Fruit fly (Drosophila melanogaster) whole organism, prepupa: ENCODE measurements around the gene CG9259.
A peak's percentile ranks its signal among the peaks of the same experiment; 100 is the strongest.

Experiments
- Blimp-1 ChIP-seq: fragments of 200-800 bp; sonication (Bioruptor generic); optimal IDR thresholded peaks from 3 replicates; lab custom pipeline; 2017; ENCODE audit warnings: missing biosample characterization, missing genetic modification characterization, mild to moderate bottlenecking, moderate library complexity, missing genetic modification reagents
- CG10631 ChIP-seq: fragments of 200-800 bp; sonication (Bioruptor generic); optimal IDR thresholded peaks from 2 replicates; lab custom pipeline; 2016; ENCODE audit warnings: missing biosample characterization, missing genetic modification characterization
- CG10669 ChIP-seq: fragments of 200-800 bp; sonication (Bioruptor generic); optimal IDR thresholded peaks from 3 replicates; lab custom pipeline; 2018; ENCODE audit warnings: missing biosample characterization, mild to moderate bottlenecking, missing genetic modification characterization, moderate library complexity
- CG11902 ChIP-seq: fragments of 200-800 bp; sonication (Bioruptor generic); optimal IDR thresholded peaks from 3 replicates; lab custom pipeline; 2016; ENCODE audit warnings: missing biosample characterization, missing genetic modification characterization
- CG1621 ChIP-seq: fragments of 200-800 bp; sonication (Bioruptor generic); optimal IDR thresholded peaks from 3 replicates; lab custom pipeline; 2018; ENCODE audit warnings: missing biosample characterization, mild to moderate bottlenecking, missing genetic modification characterization
- CG16779 ChIP-seq: fragments of 200-800 bp; sonication (Bioruptor generic); optimal IDR thresholded peaks from 3 replicates; lab custom pipeline; 2017; ENCODE audit warnings: missing biosample characterization, mild to moderate bottlenecking, missing genetic modification characterization
- CG3032 ChIP-seq: fragments of 200-800 bp; optimal IDR thresholded peaks from 2 replicates; lab custom pipeline; 2019; ENCODE audit warnings: missing biosample characterization, mild to moderate bottlenecking, missing genetic modification characterization, moderate library complexity
- CG3919 ChIP-seq: fragments of 200-800 bp; sonication (Bioruptor generic); optimal IDR thresholded peaks from 3 replicates; lab custom pipeline; 2016; ENCODE audit warnings: missing biosample characterization, missing genetic modification characterization
- CG4318 ChIP-seq: fragments of 200-800 bp; sonication (Bioruptor generic); optimal IDR thresholded peaks from 3 replicates; lab custom pipeline; 2017; ENCODE audit warnings: missing biosample characterization, mild to moderate bottlenecking, missing genetic modification characterization
- CG6276 ChIP-seq: fragments of 200-800 bp; sonication (Bioruptor generic); optimal IDR thresholded peaks from 2 replicates; lab custom pipeline; 2017; ENCODE audit warnings: missing biosample characterization, mild to moderate bottlenecking, missing genetic modification characterization
- CG6792 ChIP-seq: fragments of 200-800 bp; sonication (Bioruptor generic); optimal IDR thresholded peaks from 3 replicates; lab custom pipeline; 2016; ENCODE audit warnings: missing biosample characterization, missing genetic modification characterization
- CG6854 ChIP-seq: fragments of 200-800 bp; sonication (Bioruptor generic); optimal IDR thresholded peaks from 2 replicates; lab custom pipeline; 2017; ENCODE audit warnings: missing biosample characterization, mild to moderate bottlenecking, missing genetic modification characterization
- CG7368 ChIP-seq: fragments of 200-800 bp; sonication (Bioruptor generic); optimal IDR thresholded peaks from 3 replicates; lab custom pipeline; 2016; ENCODE audit warnings: missing biosample characterization, missing genetic modification characterization
- CG8119 ChIP-seq: fragments of 200-800 bp; sonication (Bioruptor generic); IDR thresholded peaks from 3 replicates; pipeline ENCODE4 v1.3.6; 2022; ENCODE audit warnings: missing biosample characterization, missing genetic modification characterization
- CG8319 ChIP-seq: fragments of 200-800 bp; sonication (Bioruptor generic); optimal IDR thresholded peaks from 3 replicates; lab custom pipeline; 2016; ENCODE audit warnings: missing biosample characterization, missing genetic modification characterization
- CG9139 ChIP-seq: fragments of 200-800 bp; sonication (Bioruptor generic); optimal IDR thresholded peaks from 3 replicates; lab custom pipeline; 2017; ENCODE audit warnings: missing biosample characterization, mild to moderate bottlenecking, missing genetic modification characterization
- Eip75B ChIP-seq: fragments of 200-800 bp; sonication (Bioruptor generic); optimal IDR thresholded peaks from 3 replicates; lab custom pipeline; 2016; ENCODE audit warnings: missing biosample characterization, missing genetic modification characterization
- Eip93F ChIP-seq: fragments of 200-800 bp; sonication (Bioruptor generic); optimal IDR thresholded peaks from 2 replicates; lab custom pipeline; 2016; ENCODE audit warnings: missing biosample characterization, mild to moderate bottlenecking, missing genetic modification characterization
- Ets21C ChIP-seq: fragments of 200-800 bp; sonication (Bioruptor generic); optimal IDR thresholded peaks from 3 replicates; lab custom pipeline; 2016; ENCODE audit warnings: missing biosample characterization, missing genetic modification characterization
- Ets96B ChIP-seq: fragments of 200-800 bp; optimal IDR thresholded peaks from 2 replicates; lab custom pipeline; 2019; ENCODE audit warnings: missing biosample characterization, mild to moderate bottlenecking, missing genetic modification characterization, moderate library complexity
- Gug ChIP-seq: fragments of 200-800 bp; sonication (Bioruptor generic); IDR thresholded peaks from 2 replicates; pipeline ENCODE4 v1.3.6; 2022; ENCODE audit warnings: missing biosample characterization, missing genetic modification characterization
- Hr39 ChIP-seq: fragments of 200-800 bp; sonication (Bioruptor generic); optimal IDR thresholded peaks from 2 replicates; lab custom pipeline; 2016; ENCODE audit warnings: missing biosample characterization, missing genetic modification characterization
- Lpt ChIP-seq: fragments of 200-800 bp; sonication (Bioruptor generic); optimal IDR thresholded peaks from 3 replicates; lab custom pipeline; 2016; ENCODE audit warnings: missing biosample characterization, missing genetic modification characterization
- Met ChIP-seq: fragments of 200-800 bp; sonication (Bioruptor generic); optimal IDR thresholded peaks from 3 replicates; lab custom pipeline; 2016; ENCODE audit warnings: missing biosample characterization, missing genetic modification characterization
- OdsH ChIP-seq: fragments of 200-800 bp; sonication (Bioruptor generic); optimal IDR thresholded peaks from 3 replicates; lab custom pipeline; 2016; ENCODE audit warnings: missing biosample characterization, missing genetic modification characterization
- Smox ChIP-seq: fragments of 200-800 bp; sonication (Bioruptor generic); optimal IDR thresholded peaks from 3 replicates; lab custom pipeline; 2016; ENCODE audit warnings: missing biosample characterization, missing genetic modification characterization
- Sox102F ChIP-seq: fragments of 200-800 bp; sonication (Bioruptor generic); optimal IDR thresholded peaks from 2 replicates; lab custom pipeline; 2016; ENCODE audit warnings: missing biosample characterization, mild to moderate bottlenecking, missing genetic modification characterization
- Sox14 ChIP-seq: fragments of 200-800 bp; sonication (Bioruptor generic); optimal IDR thresholded peaks from 3 replicates; lab custom pipeline; 2016; ENCODE audit warnings: missing biosample characterization, missing genetic modification characterization
- Sox15 ChIP-seq: fragments of 200-800 bp; sonication (Bioruptor generic); optimal IDR thresholded peaks from 3 replicates; lab custom pipeline; 2016; ENCODE audit warnings: missing biosample characterization, missing genetic modification characterization
- acj6 ChIP-seq: fragments of 200-800 bp; sonication (Bioruptor generic); optimal IDR thresholded peaks from 3 replicates; lab custom pipeline; 2016; ENCODE audit warnings: missing biosample characterization, missing genetic modification characterization
- cyc ChIP-seq: fragments of 200-800 bp; sonication (Bioruptor generic); optimal IDR thresholded peaks from 3 replicates; lab custom pipeline; 2016; ENCODE audit warnings: missing biosample characterization, missing genetic modification characterization
- dac ChIP-seq: fragments of 200-800 bp; sonication (Bioruptor generic); optimal IDR thresholded peaks from 2 replicates; lab custom pipeline; 2017; ENCODE audit warnings: missing biosample characterization, mild to moderate bottlenecking, missing genetic modification characterization
- dsx ChIP-seq: fragments of 200-800 bp; optimal IDR thresholded peaks from 3 replicates; lab custom pipeline; 2019; ENCODE audit warnings: missing biosample characterization, mild to moderate bottlenecking, missing genetic modification characterization, moderate library complexity; ENCODE audit not compliant: poor library complexity, severe bottlenecking
- eg ChIP-seq: fragments of 200-800 bp; sonication (Bioruptor generic); IDR thresholded peaks from 3 replicates; pipeline ENCODE4 v1.3.6; 2022; ENCODE audit warnings: missing biosample characterization, missing genetic modification characterization
- esn ChIP-seq: fragments of 200-800 bp; sonication (Bioruptor generic); optimal IDR thresholded peaks from 2 replicates; lab custom pipeline; 2016; ENCODE audit warnings: missing biosample characterization, mild to moderate bottlenecking, missing genetic modification characterization, moderate library complexity
- fkh ChIP-seq: fragments of 200-800 bp; sonication (Bioruptor generic); optimal IDR thresholded peaks from 3 replicates; lab custom pipeline; 2017; ENCODE audit warnings: missing biosample characterization, mild to moderate bottlenecking, missing genetic modification characterization, moderate library complexity
- net ChIP-seq: fragments of 200-800 bp; sonication (Bioruptor generic); optimal IDR thresholded peaks from 3 replicates; lab custom pipeline; 2016; ENCODE audit warnings: missing biosample characterization, missing genetic modification characterization
- pdm3 ChIP-seq: fragments of 200-800 bp; sonication (Bioruptor generic); optimal IDR thresholded peaks from 3 replicates; lab custom pipeline; 2016; ENCODE audit warnings: missing biosample characterization, missing genetic modification characterization
- salr ChIP-seq, 2 experiments: fragments of 200-800 bp; sonication (Bioruptor generic); optimal IDR thresholded peaks; 3 replicates each; lab custom pipeline; 2016 to 2018; ENCODE audit warnings: missing biosample characterization in 2 of 2, missing genetic modification characterization in 2 of 2, mild to moderate bottlenecking in 1 of 2
- spab ChIP-seq: fragments of 200-800 bp; sonication (Bioruptor generic); optimal IDR thresholded peaks from 2 replicates; lab custom pipeline; 2017; ENCODE audit warnings: missing biosample characterization, mild to moderate bottlenecking, missing genetic modification characterization, missing genetic modification reagents
- ss ChIP-seq, 2 experiments: fragments of 200-800 bp; sonication (Bioruptor generic); optimal IDR thresholded peaks; 2 replicates in 1 of 2; 3 replicates in 1 of 2; lab custom pipeline; 2017 to 2018; ENCODE audit warnings: mild to moderate bottlenecking in 2 of 2, missing biosample characterization in 2 of 2, missing genetic modification characterization in 2 of 2, moderate library complexity in 1 of 2
- svp ChIP-seq: fragments of 200-800 bp; sonication (Bioruptor generic); peaks from one replicate; lab custom pipeline; 2016; ENCODE audit warnings: missing biosample characterization, missing genetic modification characterization
- topi ChIP-seq: fragments of 200-800 bp; sonication (Bioruptor generic); optimal IDR thresholded peaks from 3 replicates; lab custom pipeline; 2016; ENCODE audit warnings: missing biosample characterization, missing genetic modification characterization
- vri ChIP-seq: fragments of 200-800 bp; sonication (Bioruptor generic); optimal IDR thresholded peaks from 3 replicates; lab custom pipeline; 2016; ENCODE audit warnings: missing biosample characterization, mild to moderate bottlenecking, missing genetic modification characterization

Gene CG9259

dm6 chr2L:21089075-21089474 lies at the start of gene CG9259:
TSS of gene CG9259 (plus strand) at chr2L:21089375.
- TF ChIP-seq CG6276 (GFP tag; lab: Kevin White, UChicago) (no peak), Blimp-1 (no peak), Sox14 (GFP tag; lab: Kevin White, UChicago) (no peak), acj6 (no peak), pdm3 (GFP tag; lab: Kevin White, UChicago) (no peak), Gug (no peak), OdsH (GFP tag; lab: Kevin White, UChicago) (no peak)
- TF ChIP-seq, all 60 proteins: peak for 0

DNA sequence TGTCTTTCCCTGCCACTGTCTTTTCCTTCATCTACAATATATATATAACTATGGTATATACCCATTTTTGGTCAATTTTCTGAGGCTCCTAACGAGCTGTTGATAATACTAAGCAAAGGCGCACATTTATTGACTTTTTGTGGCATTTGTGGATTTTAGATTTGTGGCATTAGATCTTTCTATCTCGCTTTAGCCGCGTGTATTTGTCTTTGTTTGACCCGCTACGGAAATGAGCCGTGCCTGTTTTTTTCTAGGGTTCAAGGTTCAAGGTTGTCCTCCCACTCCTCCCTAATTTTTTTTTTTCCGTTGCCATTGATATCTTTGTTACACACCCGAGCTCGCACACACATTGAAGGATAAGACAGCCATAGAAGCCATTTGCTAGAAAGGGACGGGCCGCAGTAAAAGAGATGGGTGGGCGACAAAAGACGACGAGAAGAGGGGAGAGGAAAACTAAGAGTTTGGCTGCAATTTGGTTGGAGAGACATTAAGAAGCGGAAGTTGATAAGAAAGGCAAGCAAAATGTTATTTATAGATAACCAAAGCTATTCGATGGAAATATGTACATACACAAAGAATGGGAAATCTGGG lies 49.5 kb upstream of the CG9259 start:
- TF ChIP-seq fkh (GFP tag; lab: Kevin White, UChicago) (peak; percentile 75), vri (GFP tag; lab: Kevin White, UChicago) (no peak), Eip93F (GFP tag; lab: Kevin White, UChicago) (no peak)

DNA sequence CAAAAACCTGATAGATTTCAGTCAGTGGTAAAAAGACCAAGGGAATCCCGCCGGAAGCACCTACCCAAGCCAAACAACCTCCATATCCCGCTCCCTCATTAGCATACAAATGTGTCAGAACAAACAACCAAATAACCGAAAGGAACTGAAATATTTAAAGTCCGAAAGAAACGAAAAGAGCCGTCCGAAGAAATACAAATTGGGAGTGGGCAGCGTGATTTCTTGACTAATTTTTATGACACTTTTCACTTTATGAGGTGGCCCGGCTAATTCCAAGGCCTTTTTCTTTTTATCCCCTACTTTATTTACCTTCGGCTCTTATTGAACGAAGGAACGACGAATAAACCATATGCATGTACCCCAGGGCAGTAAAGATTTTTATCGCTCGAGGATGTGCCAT lies 48.5 kb upstream of the CG9259 start:
- TF ChIP-seq svp (GFP tag; lab: Kevin White, UChicago) = no peak
- TF ChIP-seq CG3919 (GFP tag; lab: Kevin White, UChicago) = no peak
- TF ChIP-seq dac (GFP tag; lab: Kevin White, UChicago) = no peak
- no peak for TF ChIP-seq CG7368 (GFP tag; lab: Kevin White, UChicago)
- no peak for TF ChIP-seq Lpt (GFP tag; lab: Kevin White, UChicago)
- TF ChIP-seq CG3032 (tag; lab: Kevin White, UChicago) = no peak
- TF ChIP-seq fkh (GFP tag; lab: Kevin White, UChicago) = peak; percentile 22
- TF ChIP-seq CG6792 = no peak

- TF ChIP-seq CG9139 (GFP tag; lab: Kevin White, UChicago) (no peak), Ets96B (no peak), CG8319 (no peak), Sox102F (GFP tag; lab: Kevin White, UChicago) (no peak), salr (GFP tag; optimal IDR thresholded peaks at IDR 0.05; lab: Kevin White, UChicago) (no peak), svp (GFP tag; lab: Kevin White, UChicago) (peak; percentile 81), CG8119 (GFP tag; lab: Robert Waterston, UW) (no peak), CG6276 (GFP tag; lab: Kevin White, UChicago) (no peak), CG4318 (GFP tag; lab: Kevin White, UChicago) (no peak), CG10631 (GFP tag; lab: Kevin White, UChicago) (peak; percentile 30), Smox (GFP tag; lab: Kevin White, UChicago) (no peak), eg (GFP tag; lab: Robert Waterston, UW) (0 out of 3 replicates have a peak, but pooled peaks have one; percentile 20), CG1621 (no peak), Gug (no peak), topi (peak; percentile 10), net (GFP tag; lab: Kevin White, UChicago) (no peak), Ets21C (GFP tag; lab: Kevin White, UChicago) (no peak), cyc (GFP tag; lab: Kevin White, UChicago) (no peak), Met (GFP tag; lab: Kevin White, UChicago) (peak; percentile 11), CG16779 (tag; lab: Kevin White, UChicago) (no peak), Sox15 (GFP tag; lab: Kevin White, UChicago) (no peak), CG10669 (no peak), CG11902 (no peak), esn (no peak), Eip75B (GFP tag; lab: Kevin White, UChicago) (no peak), dsx (no peak), CG6854 (GFP tag; lab: Kevin White, UChicago) (no peak), Hr39 (GFP tag; lab: Kevin White, UChicago) (no peak), ss (GFP tag; optimal IDR thresholded peaks at IDR 0.05; lab: Kevin White, UChicago) (peak in 1 of 2 experiments; percentile 19), CG6792 (no peak), spab (GFP tag; lab: Kevin White, UChicago) (no peak)
These were observed 37.1 kb upstream of the CG9259 start, which contains the start of gene CG42238 for dm6 chr2L:21051873-21052736. TSS of gene CG42238 (minus strand) at chr2L:21052164.
